Fruit fly (Drosophila melanogaster): ENCODE measurements around the gene koko.

The koko gene

DNA sequence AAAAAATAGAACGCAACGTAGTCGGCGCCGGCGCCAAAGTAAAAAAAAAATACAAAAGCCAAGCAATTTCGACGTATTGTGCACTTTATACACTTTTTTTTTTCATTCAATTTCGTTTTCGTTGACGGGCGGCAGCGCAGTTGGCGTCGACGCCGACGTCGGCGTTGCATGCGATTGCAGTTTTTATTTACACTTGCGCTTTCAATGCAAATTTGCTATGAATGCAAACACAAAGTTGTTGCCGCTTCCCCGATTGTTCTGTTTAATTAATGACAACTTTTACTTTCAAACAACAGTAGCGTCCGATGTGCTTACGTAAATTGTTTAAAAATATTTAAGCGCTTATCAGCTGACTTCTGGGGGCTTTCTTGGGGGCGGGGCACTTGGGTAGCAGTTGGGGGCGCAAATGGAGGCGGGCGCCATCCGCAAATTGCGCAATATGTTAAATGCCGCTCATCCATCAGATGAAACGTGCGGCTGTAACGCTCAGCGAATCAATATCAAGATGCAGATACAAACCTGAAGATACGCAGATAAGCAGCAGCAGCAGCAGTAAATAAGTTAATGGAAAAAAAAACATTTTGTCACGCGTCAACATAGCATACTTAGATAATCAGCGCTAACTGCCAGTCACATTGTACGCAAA lies 35.5 kb downstream of the koko start:
- TF ChIP-seq CG6791 (GFP tag; IDR thresholded peaks at IDR 0.05; ENCODE audit: partially characterized antibody) = no peak
- no peak for TF ChIP-seq CG17829 (tag; optimal IDR thresholded peaks at IDR 0.05)
- TF ChIP-seq CG9797 (GFP tag; optimal IDR thresholded peaks at IDR 0.05) = no peak
- TF ChIP-seq ci (GFP tag; IDR thresholded peaks at IDR 0.05) = no peak
- TF ChIP-seq tgo (GFP tag; IDR thresholded peaks at IDR 0.05) = no peak
- TF ChIP-seq CG30403 (GFP tag; optimal IDR thresholded peaks at IDR 0.05) = no peak
- no peak for TF ChIP-seq CG6254 (GFP tag; optimal IDR thresholded peaks at IDR 0.05)
- no peak for TF ChIP-seq sc (optimal IDR thresholded peaks at IDR 0.05)
- peak; percentile 36 for TF ChIP-seq sc (GFP tag; optimal IDR thresholded peaks at IDR 0.05)
- TF ChIP-seq CG15073 (GFP tag; optimal IDR thresholded peaks at IDR 0.05) = no peak
- no peak for TF ChIP-seq CG12236 (GFP tag; optimal IDR thresholded peaks at IDR 0.05)
- TF ChIP-seq CG10147 (GFP tag; optimal IDR thresholded peaks at IDR 0.05) = no peak
- TF ChIP-seq Taf1 (GFP tag; IDR thresholded peaks at IDR 0.05) = no peak
- no peak for TF ChIP-seq tio (GFP tag; optimal IDR thresholded peaks at IDR 0.05)
- no peak for TF ChIP-seq luna (GFP tag; optimal IDR thresholded peaks at IDR 0.05)
- TF ChIP-seq HLHmδ (GFP tag; optimal IDR thresholded peaks at IDR 0.05) = no peak
- no peak for TF ChIP-seq CG16863 (GFP tag; optimal IDR thresholded peaks at IDR 0.05)
- no peak for TF ChIP-seq ap (GFP tag; IDR thresholded peaks at IDR 0.05)
- no peak for TF ChIP-seq CG5245 (GFP tag; optimal IDR thresholded peaks at IDR 0.05)
- no peak for TF ChIP-seq CG4282 (GFP tag; optimal IDR thresholded peaks at IDR 0.05)
- TF ChIP-seq mirr (GFP tag; optimal IDR thresholded peaks at IDR 0.05) = peak; percentile 50
- no peak for TF ChIP-seq CG3726 (GFP tag; IDR thresholded peaks at IDR 0.05)
- TF ChIP-seq Hr78 (GFP tag; optimal IDR thresholded peaks at IDR 0.05) = no peak
- no peak for TF ChIP-seq run (tag; optimal IDR thresholded peaks at IDR 0.05)
- TF ChIP-seq CG17912 (GFP tag; optimal IDR thresholded peaks at IDR 0.05) = no peak
- TF ChIP-seq NFAT (GFP tag; IDR thresholded peaks at IDR 0.05) = no peak
- no peak for TF ChIP-seq Hsf (GFP tag; optimal IDR thresholded peaks at IDR 0.05)
- no peak for TF ChIP-seq lbe (GFP tag; optimal IDR thresholded peaks at IDR 0.05)
- TF ChIP-seq CG10543 (GFP tag; optimal IDR thresholded peaks at IDR 0.05) = no peak
- TF ChIP-seq CG30020 (tag; optimal IDR thresholded peaks at IDR 0.05) = no peak
- TF ChIP-seq CG31365 (tag; optimal IDR thresholded peaks at IDR 0.05) = no peak
- TF ChIP-seq Antp (GFP tag; optimal IDR thresholded peaks at IDR 0.05) = no peak
- TF ChIP-seq Poxn (GFP tag; IDR thresholded peaks at IDR 0.05) = no peak
- no peak for TF ChIP-seq CG31441 (GFP tag; IDR thresholded peaks at IDR 0.05)
- no peak for TF ChIP-seq gsb (GFP tag; IDR thresholded peaks at IDR 0.05)
- no peak for TF ChIP-seq zf30C (GFP tag; optimal IDR thresholded peaks at IDR 0.05)
- TF ChIP-seq corto (GFP tag; optimal IDR thresholded peaks at IDR 0.05) = no peak
- TF ChIP-seq unpg (GFP tag; optimal IDR thresholded peaks at IDR 0.05) = no peak
- TF ChIP-seq grn (GFP tag; optimal IDR thresholded peaks at IDR 0.05) = peak; percentile 59
- no peak for TF ChIP-seq H15 (GFP tag; IDR thresholded peaks at IDR 0.05)
- peak in 1 of 2 experiments; percentile 57 for TF ChIP-seq bsh (GFP tag; optimal IDR thresholded peaks at IDR 0.05)
- TF ChIP-seq Awh (GFP tag; IDR thresholded peaks at IDR 0.05) = no peak
- TF ChIP-seq CG3407 (GFP tag; optimal IDR thresholded peaks at IDR 0.05) = peak; percentile 40
- peak; percentile 55 for TF ChIP-seq exex (tag; optimal IDR thresholded peaks at IDR 0.05)
- no peak for TF ChIP-seq Dbx (GFP tag; IDR thresholded peaks at IDR 0.05)
- TF ChIP-seq gcm (GFP tag; optimal IDR thresholded peaks at IDR 0.05) = no peak
- no peak for TF ChIP-seq CG17328 (GFP tag; IDR thresholded peaks at IDR 0.05)
- TF ChIP-seq zfh2 (GFP tag; optimal IDR thresholded peaks at IDR 0.05) = no peak
- no peak for TF ChIP-seq Bdp1 (GFP tag; optimal IDR thresholded peaks at IDR 0.05)
- TF ChIP-seq Xbp1 (GFP tag; optimal IDR thresholded peaks at IDR 0.05) = no peak
- TF ChIP-seq CG10462 (GFP tag; optimal IDR thresholded peaks at IDR 0.05) = no peak
